Fruit fly (Drosophila melanogaster) whole organism, embryonic: ENCODE results near the gene drl.
A peak's percentile ranks its signal among the peaks of the same experiment; 100 is the strongest.

Experiments
- Blimp-1 ChIP-seq: fragments of 200-800 bp; sonication (Bioruptor generic); optimal IDR thresholded peaks from 3 replicates; lab custom pipeline; 2018; ENCODE audit warnings: missing biosample characterization, missing genetic modification characterization, mild to moderate bottlenecking, moderate library complexity, missing genetic modification reagents
- CG10462 ChIP-seq: fragments of 200-800 bp; sonication (Bioruptor generic); optimal IDR thresholded peaks from 2 replicates; lab custom pipeline; 2016; ENCODE audit warnings: missing biosample characterization, missing genetic modification characterization
- CG10979 ChIP-seq: fragments of 200-800 bp; sonication (Bioruptor generic); optimal IDR thresholded peaks from 2 replicates; lab custom pipeline; 2018; ENCODE audit warnings: missing biosample characterization, mild to moderate bottlenecking, missing genetic modification characterization, moderate library complexity
- CG13624 ChIP-seq: fragments of 200-800 bp; sonication (Bioruptor generic); optimal IDR thresholded peaks from 2 replicates; lab custom pipeline; 2016; ENCODE audit warnings: missing biosample characterization, missing genetic modification characterization
- CG13775 ChIP-seq: fragments of 200-800 bp; sonication (Bioruptor generic); optimal IDR thresholded peaks from 3 replicates; lab custom pipeline; 2017; ENCODE audit warnings: missing biosample characterization, mild to moderate bottlenecking, missing genetic modification characterization
- CG17328 ChIP-seq: fragments of 200-800 bp; sonication (Bioruptor generic); IDR thresholded peaks from 2 replicates; pipeline ENCODE4 v1.3.6; 2022; ENCODE audit warnings: missing biosample characterization, missing genetic modification characterization
- CG17385 ChIP-seq: fragments of 200-800 bp; sonication (Bioruptor generic); optimal IDR thresholded peaks from 3 replicates; lab custom pipeline; 2018; ENCODE audit warnings: missing biosample characterization, mild to moderate bottlenecking, missing genetic modification characterization
- CG17829 ChIP-seq: fragments of 200-800 bp; optimal IDR thresholded peaks from 2 replicates; lab custom pipeline; 2019; ENCODE audit warnings: missing biosample characterization, mild to moderate bottlenecking, missing genetic modification characterization, moderate library complexity
- CG31441 ChIP-seq: fragments of 200-800 bp; sonication (Bioruptor generic); IDR thresholded peaks from 2 replicates; pipeline ENCODE4 v1.3.6; 2022; ENCODE audit warnings: missing biosample characterization, missing genetic modification characterization
- CG32767 ChIP-seq: fragments of 200-800 bp; sonication (Bioruptor generic); IDR thresholded peaks from 2 replicates; pipeline ENCODE4 v1.3.6; 2022; ENCODE audit warnings: missing biosample characterization, missing genetic modification characterization
- CG34422 ChIP-seq: fragments of 200-800 bp; sonication (Bioruptor generic); IDR thresholded peaks from 3 replicates; pipeline ENCODE4 v1.3.6; 2022; ENCODE audit warnings: missing biosample characterization, missing genetic modification characterization
- CG3995 ChIP-seq: fragments of 200-800 bp; sonication (Bioruptor generic); optimal IDR thresholded peaks from 3 replicates; lab custom pipeline; 2016; ENCODE audit warnings: missing biosample characterization, missing genetic modification characterization
- CG4820 ChIP-seq: fragments of 200-800 bp; sonication (Bioruptor generic); optimal IDR thresholded peaks from 3 replicates; lab custom pipeline; 2016; ENCODE audit warnings: missing biosample characterization, missing genetic modification characterization
- CG9437 ChIP-seq: fragments of 200-800 bp; sonication (Bioruptor generic); optimal IDR thresholded peaks from 2 replicates; lab custom pipeline; 2018; ENCODE audit warnings: missing biosample characterization, mild to moderate bottlenecking, missing genetic modification characterization
- Dbx ChIP-seq: fragments of 200-800 bp; sonication (Bioruptor generic); IDR thresholded peaks from 3 replicates; pipeline ENCODE4 v1.3.6; 2022; ENCODE audit warnings: missing biosample characterization, missing genetic modification characterization
- Deaf1 ChIP-seq: fragments of 200-800 bp; optimal IDR thresholded peaks from 3 replicates; lab custom pipeline; 2019; ENCODE audit warnings: missing biosample characterization, mild to moderate bottlenecking, missing genetic modification characterization, moderate library complexity
- Drgx ChIP-seq: fragments of 200-800 bp; sonication (Bioruptor generic); IDR thresholded peaks from 2 replicates; pipeline ENCODE4 v1.3.6; 2022; ENCODE audit warnings: missing biosample characterization, missing genetic modification characterization
- Elba2 ChIP-seq: fragments of 200-800 bp; sonication (Bioruptor generic); optimal IDR thresholded peaks from 3 replicates; lab custom pipeline; 2016; ENCODE audit warnings: missing biosample characterization, missing genetic modification characterization
- Ets65A ChIP-seq: fragments of 200-800 bp; sonication (Bioruptor generic); peaks from one replicate; lab custom pipeline; 2016; ENCODE audit warnings: missing biosample characterization, missing genetic modification characterization
- HLHmδ ChIP-seq: fragments of 200-800 bp; sonication (Bioruptor generic); optimal IDR thresholded peaks from 2 replicates; lab custom pipeline; 2018; ENCODE audit warnings: missing biosample characterization, mild to moderate bottlenecking, missing genetic modification characterization, moderate library complexity
- Hr3 ChIP-seq: fragments of 200-800 bp; sonication (Bioruptor generic); optimal IDR thresholded peaks from 3 replicates; lab custom pipeline; 2016; ENCODE audit warnings: missing biosample characterization, missing genetic modification characterization
- Lhr ChIP-seq: fragments of 200-800 bp; sonication (Bioruptor generic); optimal IDR thresholded peaks from 3 replicates; lab custom pipeline; 2017; ENCODE audit warnings: mild to moderate bottlenecking, missing biosample characterization, missing genetic modification reagents, missing genetic modification characterization
- Ptx1 ChIP-seq: fragments of 200-800 bp; sonication (Bioruptor generic); IDR thresholded peaks from 2 replicates; pipeline ENCODE4 v1.3.6; 2022; ENCODE audit warnings: missing biosample characterization, missing genetic modification characterization
- Ravus ChIP-seq: fragments of 200-800 bp; sonication (Bioruptor generic); IDR thresholded peaks from 2 replicates; pipeline ENCODE4 v1.3.6; 2022; ENCODE audit warnings: missing biosample characterization, missing genetic modification characterization
- Sox102F ChIP-seq: fragments of 200-800 bp; sonication (Bioruptor generic); optimal IDR thresholded peaks from 2 replicates; lab custom pipeline; 2018; ENCODE audit warnings: missing biosample characterization, mild to moderate bottlenecking, missing genetic modification characterization, moderate library complexity
- Stat92E ChIP-seq, 3 experiments: fragments of >200 bp in 2 of 3; fragments of 200-800 bp in 1 of 3; sonication (Bioruptor generic) in 1 of 3; optimal IDR thresholded peaks; 2 replicates each; lab custom pipeline; 2017 to 2019; ENCODE audit warnings: missing biosample characterization in 3 of 3, missing genetic modification characterization in 3 of 3, mild to moderate bottlenecking in 1 of 3, moderate library complexity in 1 of 3
- ap ChIP-seq: fragments of 200-800 bp; sonication (Bioruptor generic); IDR thresholded peaks from 2 replicates; pipeline ENCODE4 v1.3.6; 2022; ENCODE audit warnings: missing biosample characterization, missing genetic modification characterization
- bbx ChIP-seq: fragments of 200-800 bp; sonication (Bioruptor generic); IDR thresholded peaks from 2 replicates; pipeline ENCODE4 v1.3.6; 2022; ENCODE audit warnings: missing biosample characterization, missing genetic modification characterization; ENCODE audit not compliant: partially characterized antibody
- btn ChIP-seq: fragments of 200-800 bp; sonication (Bioruptor generic); optimal IDR thresholded peaks from 2 replicates; lab custom pipeline; 2016; ENCODE audit warnings: missing biosample characterization, missing genetic modification characterization
- corto ChIP-seq: fragments of 200-800 bp; sonication (Bioruptor generic); optimal IDR thresholded peaks from 2 replicates; lab custom pipeline; 2016; ENCODE audit warnings: missing biosample characterization, mild to moderate bottlenecking, missing genetic modification characterization, moderate library complexity
- dati ChIP-seq: fragments of 200-800 bp; sonication (Bioruptor generic); IDR thresholded peaks from 2 replicates; pipeline ENCODE4 v1.3.6; 2022; ENCODE audit warnings: missing biosample characterization, missing genetic modification characterization
- dimm ChIP-seq: fragments of 200-800 bp; sonication (Bioruptor generic); IDR thresholded peaks from 2 replicates; pipeline ENCODE4 v1.3.6; 2022; ENCODE audit warnings: missing biosample characterization, missing genetic modification characterization
- disco-r ChIP-seq: fragments of 200-800 bp; sonication (Bioruptor generic); optimal IDR thresholded peaks from 2 replicates; lab custom pipeline; 2016; ENCODE audit warnings: missing biosample characterization, missing genetic modification characterization
- dmrt99B ChIP-seq: fragments of 200-800 bp; sonication (Bioruptor generic); optimal IDR thresholded peaks from 2 replicates; lab custom pipeline; 2018; ENCODE audit warnings: missing biosample characterization, mild to moderate bottlenecking, missing genetic modification characterization, moderate library complexity
- esg ChIP-seq: fragments of 200-800 bp; sonication (Bioruptor generic); conservative IDR thresholded peaks from 2 replicates; pipeline ENCODE4 v1.3.6; 2022; ENCODE audit warnings: missing biosample characterization, missing genetic modification characterization
- fru ChIP-seq: fragments of >200 bp; optimal IDR thresholded peaks from 2 replicates; lab custom pipeline; 2017
- ftz-f1 ChIP-seq: fragments of 200-800 bp; sonication (Bioruptor generic); optimal IDR thresholded peaks from 2 replicates; lab custom pipeline; 2016; ENCODE audit warnings: missing biosample characterization, missing genetic modification characterization
- gem ChIP-seq: fragments of 200-800 bp; sonication (Bioruptor generic); optimal IDR thresholded peaks from 2 replicates; lab custom pipeline; 2019; ENCODE audit warnings: missing biosample characterization, mild to moderate bottlenecking, missing genetic modification characterization, moderate library complexity
- hkb ChIP-seq, 2 experiments: fragments of 200-800 bp in 1 of 2; fragments of >200 bp in 1 of 2; sonication (Bioruptor generic) in 1 of 2; IDR thresholded peaks in 1 of 2; optimal IDR thresholded peaks in 1 of 2; 2 replicates each; pipeline versions ENCODE4 v1.3.6 to Lab custom; 2017 to 2022; ENCODE audit warnings: missing biosample characterization in 1 of 2, missing genetic modification characterization in 1 of 2
- lbe ChIP-seq: fragments of 200-800 bp; sonication (Bioruptor generic); optimal IDR thresholded peaks from 2 replicates; lab custom pipeline; 2016; ENCODE audit warnings: missing biosample characterization, mild to moderate bottlenecking, missing genetic modification characterization
- nerfin-1 ChIP-seq: fragments of 200-800 bp; sonication (Bioruptor generic); optimal IDR thresholded peaks from 3 replicates; lab custom pipeline; 2019; ENCODE audit warnings: missing biosample characterization, mild to moderate bottlenecking, missing genetic modification characterization, moderate library complexity
- phol ChIP-seq: fragments of 200-800 bp; sonication (Bioruptor generic); optimal IDR thresholded peaks from 3 replicates; lab custom pipeline; 2018; ENCODE audit warnings: missing biosample characterization, mild to moderate bottlenecking, missing genetic modification characterization, moderate library complexity
- prd ChIP-seq, 3 experiments: fragments of >200 bp in 2 of 3; fragments of 200-800 bp in 1 of 3; sonication (Bioruptor generic) in 1 of 3; optimal IDR thresholded peaks in 2 of 3; IDR thresholded peaks in 1 of 3; 2 replicates in 2 of 3; 3 replicates in 1 of 3; pipeline versions ENCODE4 v1.3.6 to Lab custom; 2017 to 2022; ENCODE audit warnings: missing biosample characterization in 1 of 3, missing genetic modification characterization in 1 of 3
- row ChIP-seq: fragments of 200-800 bp; sonication (Bioruptor generic); IDR thresholded peaks from 3 replicates; pipeline ENCODE4 v1.3.6; 2022; ENCODE audit warnings: missing biosample characterization, missing genetic modification characterization
- shn ChIP-seq: fragments of 200-800 bp; sonication (Bioruptor generic); optimal IDR thresholded peaks from 3 replicates; lab custom pipeline; 2016; ENCODE audit warnings: missing biosample characterization, missing genetic modification characterization
- sisA ChIP-seq: fragments of 200-800 bp; sonication (Bioruptor generic); IDR thresholded peaks from 2 replicates; pipeline ENCODE4 v1.3.6; 2022; ENCODE audit warnings: missing biosample characterization, missing genetic modification characterization
- slbo ChIP-seq: fragments of 200-800 bp; sonication (Bioruptor generic); IDR thresholded peaks from 2 replicates; pipeline ENCODE4 v1.3.6; 2022; ENCODE audit warnings: missing biosample characterization, missing genetic modification characterization
- tgo ChIP-seq: fragments of 200-800 bp; sonication (Bioruptor generic); IDR thresholded peaks from 3 replicates; pipeline ENCODE4 v1.3.6; 2022; ENCODE audit warnings: missing biosample characterization, missing genetic modification characterization
- vvl ChIP-seq: fragments of 200-800 bp; sonication (Bioruptor generic); IDR thresholded peaks from 2 replicates; pipeline ENCODE4 v1.3.6; 2022; ENCODE audit warnings: missing biosample characterization, missing genetic modification characterization

drl gene

DNA sequence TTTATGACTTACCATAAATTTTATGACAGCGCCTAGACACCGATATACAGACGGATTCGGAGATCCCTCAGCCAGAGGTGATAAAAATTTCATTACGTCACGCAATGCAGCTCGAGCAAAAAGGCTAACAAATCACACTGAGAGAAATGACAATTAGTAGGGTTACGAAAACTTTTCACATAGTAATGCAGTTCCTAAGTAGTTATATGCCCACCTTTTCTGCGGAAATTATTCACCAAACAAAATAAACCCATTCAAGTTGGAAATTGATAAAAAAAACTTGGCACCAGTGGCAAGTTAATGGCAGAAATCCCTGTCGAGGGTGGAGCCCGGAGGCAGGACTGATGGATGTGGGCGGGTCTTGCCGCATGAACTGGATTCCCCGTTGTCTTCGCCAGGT lies 10.1 kb downstream of the drl start (continued):
- no peak; the same call in 2 of the 3 replicates for TF ChIP-seq tgo (GFP tag; lab: Robert Waterston, UW)
- TF ChIP-seq Dbx (GFP tag; lab: Robert Waterston, UW) = no peak
- peak; percentile 64 for TF ChIP-seq Ets65A (GFP tag; lab: Kevin White, UChicago)
- TF ChIP-seq CG3995 (GFP tag; lab: Kevin White, UChicago) = no peak
- TF ChIP-seq dimm = no peak
- TF ChIP-seq btn (GFP tag; lab: Kevin White, UChicago) = peak; percentile 5
- TF ChIP-seq dati (GFP tag; lab: Robert Waterston, UW) = no peak
- TF ChIP-seq CG34422 = no peak
- no peak for TF ChIP-seq Hr3 (GFP tag; lab: Kevin White, UChicago)
- peak; percentile 21 for TF ChIP-seq CG4820 (GFP tag; lab: Kevin White, UChicago)
- no peak for TF ChIP-seq CG17829 (tag; lab: Kevin White, UChicago)
- TF ChIP-seq Elba2 (GFP tag; lab: Kevin White, UChicago) = no peak
- TF ChIP-seq fru = no peak
- no peak for TF ChIP-seq Stat92E (GFP tag; optimal IDR thresholded peaks at IDR 0.05; lab: Kevin White, UChicago)
- TF ChIP-seq CG17385 (GFP tag; lab: Kevin White, UChicago) = no peak
- no peak for TF ChIP-seq Deaf1
- TF ChIP-seq nerfin-1 = no peak

DNA sequence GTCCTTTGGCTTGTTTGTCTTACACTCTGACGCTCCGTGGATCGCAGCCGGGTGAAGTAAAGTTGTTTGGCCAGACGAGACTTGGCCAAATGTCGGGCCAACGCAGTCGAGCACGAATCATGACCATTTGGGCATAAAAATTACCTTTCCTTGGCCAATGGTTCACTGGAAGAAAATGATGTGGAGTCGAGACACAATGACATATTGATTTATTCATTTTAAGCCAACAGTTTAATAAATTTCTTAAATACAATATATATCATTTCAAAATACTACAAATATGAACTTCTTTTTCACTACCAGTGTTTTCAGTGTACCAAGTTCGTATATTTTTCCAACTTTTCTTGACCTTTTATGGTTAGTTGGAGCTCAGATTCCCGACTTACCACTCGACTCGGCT lies 11.7 kb downstream of the drl start:
- TF ChIP-seq CG13775 (GFP tag; lab: Kevin White, UChicago) (no peak), row (GFP tag; lab: Robert Waterston, UW) (peak; percentile 41; the same call in 1 of the 3 replicates), lbe (GFP tag; lab: Kevin White, UChicago) (peak; percentile 30), shn (GFP tag; lab: Kevin White, UChicago) (no peak), CG17328 (GFP tag; lab: Robert Waterston, UW) (peak; percentile 46; the same call in 1 of the 2 replicates), Lhr (GFP tag; lab: Kevin White, UChicago) (no peak), disco-r (no peak), bbx (GFP tag; lab: Robert Waterston, UW) (no peak), phol (tag; lab: Kevin White, UChicago) (peak; percentile 4), HLHmδ (GFP tag; lab: Kevin White, UChicago) (no peak), gem (tag; lab: Kevin White, UChicago) (peak; percentile 20), slbo (no peak; the same call in 1 of the 2 replicates), corto (peak; percentile 46), sisA (GFP tag; lab: Robert Waterston, UW) (peak; percentile 46), CG31441 (GFP tag; lab: Robert Waterston, UW) (no peak), esg (peak; percentile 12; the same call in 1 of the 2 replicates), CG10979 (peak; percentile 10), CG13624 (no peak), CG9437 (GFP tag; lab: Kevin White, UChicago) (no peak), CG10462 (no peak), hkb (optimal IDR thresholded peaks at IDR 0.05; lab: Kevin White, UChicago) (no peak), hkb (GFP tag; IDR thresholded peaks at IDR 0.05; lab: Robert Waterston, UW) (peak; percentile 42; the same call in 1 of the 2 replicates), Ravus (GFP tag; lab: Robert Waterston, UW) (no peak), Sox102F (GFP tag; lab: Kevin White, UChicago) (peak; percentile 4), dmrt99B (tag; lab: Kevin White, UChicago) (peak; percentile 9), prd (optimal IDR thresholded peaks at IDR 0.05; lab: Kevin White, UChicago) (no peak), prd (GFP tag; IDR thresholded peaks at IDR 0.05; lab: Robert Waterston, UW) (0 out of 3 replicates have a peak, but pooled peaks have one; percentile 24), vvl (no peak), Ets65A (GFP tag; lab: Kevin White, UChicago) (peak; percentile 16), Blimp-1 (GFP tag; lab: Kevin White, UChicago) (no peak), CG34422 (0 out of 3 replicates have a peak, but pooled peaks have one; percentile 13), Ptx1 (peak; percentile 46), ftz-f1 (GFP tag; lab: Kevin White, UChicago) (no peak), ap (0 out of 2 replicates have a peak, but pooled peaks have one; percentile 17), Drgx (GFP tag; lab: Robert Waterston, UW) (peak; percentile 67), dati (GFP tag; lab: Robert Waterston, UW) (no peak), CG32767 (no peak)
